Worm (Caenorhabditis elegans) whole organism, L1 larva: ENCODE results near the gene H10E21.4.

Experiments used
- C34B4.2 ChIP-seq: sonication (generic microtip); optimal IDR thresholded peaks from 2 replicates; lab custom pipeline; 2017; ENCODE audit warnings: mild to moderate bottlenecking, missing genetic modification characterization, missing compliant biosample characterization
- Y116A8C.19 ChIP-seq: sonication (generic microtip); optimal IDR thresholded peaks from 2 replicates; lab custom pipeline; 2016; ENCODE audit warnings: missing compliant biosample characterization, missing genetic modification characterization, borderline replicate concordance
- aha-1 ChIP-seq: fragments of 150-350 bp; optimal IDR thresholded peaks from 2 replicates; lab custom pipeline; 2014; ENCODE audit warnings: missing biosample characterization, missing genetic modification characterization
- aly-2 ChIP-seq: fragments of 150-350 bp; optimal IDR thresholded peaks from 2 replicates; lab custom pipeline; 2014; ENCODE audit warnings: missing biosample characterization, missing genetic modification characterization
- ama-1 ChIP-seq: fragments of 150-350 bp; optimal IDR thresholded peaks from 2 replicates; lab custom pipeline; 2014
- blmp-1 ChIP-seq: fragments of 150-350 bp; optimal IDR thresholded peaks from 2 replicates; lab custom pipeline; 2014; ENCODE audit warnings: missing biosample characterization, missing genetic modification characterization
- ceh-88 ChIP-seq: fragments of 200-800 bp; sonication (Bioruptor generic); IDR thresholded peaks from 2 replicates; pipeline ENCODE4 v1.3.6; 2022; ENCODE audit warnings: missing genetic modification characterization, missing compliant biosample characterization
- ceh-90 ChIP-seq: sonication (generic microtip); optimal IDR thresholded peaks from 2 replicates; lab custom pipeline; 2016; ENCODE audit warnings: missing genetic modification characterization, missing compliant biosample characterization
- dpl-1 ChIP-seq, 3 experiments: fragments of 150-350 bp in 2 of 3; sonication (generic microtip) in 1 of 3; optimal IDR thresholded peaks; 2 replicates each; lab custom pipeline; 2014 to 2017; ENCODE audit warnings: missing biosample characterization in 3 of 3, missing genetic modification characterization in 3 of 3, missing genetic modification reagents in 3 of 3
- dsc-1 ChIP-seq: sonication (generic microtip); optimal IDR thresholded peaks from 2 replicates; lab custom pipeline; 2016; ENCODE audit warnings: mild to moderate bottlenecking, missing genetic modification characterization, missing compliant biosample characterization
- egl-13 ChIP-seq: sonication (generic microtip); optimal IDR thresholded peaks from 2 replicates; lab custom pipeline; 2016; ENCODE audit warnings: missing genotype, missing genetic modification reagents, missing genetic modification characterization, missing compliant biosample characterization
- elt-2 ChIP-seq: sonication (generic microtip); optimal IDR thresholded peaks from 2 replicates; lab custom pipeline; 2016; ENCODE audit warnings: missing genetic modification characterization, mild to moderate bottlenecking, inconsistent platforms, missing compliant biosample characterization, missing genetic modification reagents
- fkh-10 ChIP-seq: sonication (generic microtip); optimal IDR thresholded peaks from 2 replicates; lab custom pipeline; 2017; ENCODE audit warnings: missing biosample characterization, missing genetic modification reagents, missing genetic modification characterization
- fkh-4 ChIP-seq: sonication (generic microtip); optimal IDR thresholded peaks from 2 replicates; lab custom pipeline; 2016; ENCODE audit warnings: missing compliant biosample characterization, missing genetic modification characterization, borderline replicate concordance
- fkh-8 ChIP-seq: sonication (generic microtip); optimal IDR thresholded peaks from 2 replicates; lab custom pipeline; 2016; ENCODE audit warnings: mild to moderate bottlenecking, missing genetic modification characterization, missing compliant biosample characterization
- fos-1 ChIP-seq: fragments of 150-350 bp; optimal IDR thresholded peaks from 2 replicates; lab custom pipeline; 2014; ENCODE audit warnings: missing biosample characterization, missing genetic modification characterization
- grh-1 ChIP-seq: fragments of 200-800 bp; sonication (Bioruptor generic); IDR thresholded peaks from 2 replicates; pipeline ENCODE4 v1.3.6; 2022; ENCODE audit warnings: missing genetic modification reagents, missing genetic modification characterization, missing compliant biosample characterization
- hlh-4 ChIP-seq: sonication (generic microtip); optimal IDR thresholded peaks from 2 replicates; lab custom pipeline; 2016; ENCODE audit warnings: mild to moderate bottlenecking, missing genetic modification characterization, missing compliant biosample characterization
- irx-1 ChIP-seq: sonication (generic microtip); optimal IDR thresholded peaks from 2 replicates; lab custom pipeline; 2016; ENCODE audit warnings: missing genetic modification characterization, missing compliant biosample characterization
- isw-1 ChIP-seq: fragments of 200-800 bp; sonication (Bioruptor generic); IDR thresholded peaks from 2 replicates; pipeline ENCODE4 v1.3.6; 2022; ENCODE audit warnings: missing genetic modification characterization, missing compliant biosample characterization
- jun-1 ChIP-seq: fragments of 150-350 bp; optimal IDR thresholded peaks from 2 replicates; lab custom pipeline; 2014; ENCODE audit warnings: missing biosample characterization, missing genetic modification reagents, missing genetic modification characterization
- lin-14 ChIP-seq: fragments of 200-800 bp; sonication (Bioruptor generic); optimal IDR thresholded peaks from 2 replicates; lab custom pipeline; 2018; ENCODE audit warnings: mild to moderate bottlenecking, missing genetic modification characterization, moderate library complexity, missing compliant biosample characterization
- lsy-2 ChIP-seq, 2 experiments: fragments of 150-350 bp; optimal IDR thresholded peaks; 2 replicates each; lab custom pipeline; 2014; ENCODE audit warnings: missing biosample characterization in 2 of 2, missing genetic modification characterization in 2 of 2
- mdl-1 ChIP-seq, 2 experiments: fragments of 150-350 bp; optimal IDR thresholded peaks; 2 replicates each; lab custom pipeline; 2014 to 2017; ENCODE audit warnings: missing biosample characterization in 2 of 2, missing genetic modification characterization in 2 of 2, inconsistent platforms in 1 of 2
- mef-2 ChIP-seq: fragments of 150-350 bp; optimal IDR thresholded peaks from 2 replicates; lab custom pipeline; 2014; ENCODE audit warnings: missing biosample characterization, missing genetic modification characterization
- mep-1 ChIP-seq: fragments of 150-350 bp; optimal IDR thresholded peaks from 2 replicates; lab custom pipeline; 2014; ENCODE audit warnings: missing biosample characterization, missing genetic modification characterization
- nhr-11 ChIP-seq: fragments of 150-350 bp; optimal IDR thresholded peaks from 2 replicates; lab custom pipeline; 2014; ENCODE audit warnings: missing biosample characterization, missing genetic modification characterization
- nhr-237 ChIP-seq: fragments of 150-350 bp; optimal IDR thresholded peaks from 2 replicates; lab custom pipeline; 2014; ENCODE audit warnings: missing biosample characterization, missing genetic modification characterization
- nhr-47 ChIP-seq: sonication (generic microtip); optimal IDR thresholded peaks from 2 replicates; lab custom pipeline; 2016; ENCODE audit warnings: mild to moderate bottlenecking, missing genetic modification characterization, moderate library complexity, missing compliant biosample characterization
- nhr-71 ChIP-seq: sonication (generic microtip); optimal IDR thresholded peaks from 2 replicates; lab custom pipeline; 2016; ENCODE audit warnings: mild to moderate bottlenecking, missing genetic modification characterization, moderate library complexity, missing compliant biosample characterization
- nhr-77 ChIP-seq: fragments of 150-350 bp; optimal IDR thresholded peaks from 2 replicates; lab custom pipeline; 2014; ENCODE audit warnings: missing biosample characterization, missing genetic modification characterization
- nhr-84 ChIP-seq: sonication (generic microtip); optimal IDR thresholded peaks from 2 replicates; lab custom pipeline; 2017; ENCODE audit warnings: missing biosample characterization, missing genetic modification characterization
- nhr-90 ChIP-seq: sonication (generic microtip); optimal IDR thresholded peaks from 2 replicates; lab custom pipeline; 2016; ENCODE audit warnings: mild to moderate bottlenecking, missing genetic modification characterization, missing compliant biosample characterization; ENCODE audit not compliant: poor library complexity
- pax-3 ChIP-seq: fragments of 200-800 bp; sonication (Bioruptor generic); optimal IDR thresholded peaks from 2 replicates; lab custom pipeline; 2018; ENCODE audit warnings: mild to moderate bottlenecking, missing genetic modification characterization, moderate library complexity, missing compliant biosample characterization
- pqm-1 ChIP-seq: sonication (generic microtip); optimal IDR thresholded peaks from 3 replicates; lab custom pipeline; 2017; ENCODE audit warnings: missing biosample characterization, missing genetic modification characterization
- rnt-1 ChIP-seq: sonication (generic microtip); optimal IDR thresholded peaks from 2 replicates; lab custom pipeline; 2016; ENCODE audit warnings: mild to moderate bottlenecking, missing genetic modification characterization, moderate library complexity, missing compliant biosample characterization
- skn-1 ChIP-seq: fragments of 150-350 bp; optimal IDR thresholded peaks from 2 replicates; lab custom pipeline; 2014; ENCODE audit warnings: missing biosample characterization, missing genetic modification characterization
- snu-23 ChIP-seq: sonication (generic microtip); optimal IDR thresholded peaks from 2 replicates; lab custom pipeline; 2016; ENCODE audit warnings: missing genetic modification characterization, missing compliant biosample characterization
- sox-4 ChIP-seq: sonication (generic microtip); optimal IDR thresholded peaks from 2 replicates; lab custom pipeline; 2016; ENCODE audit warnings: missing genetic modification characterization, missing compliant biosample characterization
- sptf-1 ChIP-seq: fragments of 150-350 bp; optimal IDR thresholded peaks from 2 replicates; lab custom pipeline; 2014; ENCODE audit warnings: missing biosample characterization, missing genetic modification characterization
- swsn-7 ChIP-seq: sonication (generic microtip); optimal IDR thresholded peaks from 2 replicates; lab custom pipeline; 2016; ENCODE audit warnings: missing genetic modification characterization, missing compliant biosample characterization
- tbx-2 ChIP-seq: sonication (generic microtip); optimal IDR thresholded peaks from 2 replicates; lab custom pipeline; 2016; ENCODE audit warnings: missing genetic modification characterization, missing compliant biosample characterization
- tlp-1 ChIP-seq: fragments of 150-350 bp; optimal IDR thresholded peaks from 2 replicates; lab custom pipeline; 2014; ENCODE audit warnings: missing biosample characterization, missing genetic modification characterization
- unc-62 ChIP-seq: fragments of 150-350 bp; optimal IDR thresholded peaks from 2 replicates; lab custom pipeline; 2014; ENCODE audit warnings: missing biosample characterization, missing genetic modification reagents, missing genetic modification characterization
- unc-86 ChIP-seq: sonication (generic microtip); optimal IDR thresholded peaks from 2 replicates; lab custom pipeline; 2016; ENCODE audit warnings: missing genetic modification characterization, missing compliant biosample characterization
- vab-15 ChIP-seq: sonication (generic microtip); optimal IDR thresholded peaks from 2 replicates; lab custom pipeline; 2017; ENCODE audit warnings: missing genotype, mild to moderate bottlenecking, missing genetic modification characterization, missing compliant biosample characterization
- xbp-1 ChIP-seq: sonication (generic microtip); optimal IDR thresholded peaks from 2 replicates; lab custom pipeline; 2016; ENCODE audit warnings: missing genetic modification characterization, missing compliant biosample characterization
- ztf-11 ChIP-seq, 2 experiments: sonication (generic microtip); optimal IDR thresholded peaks; 2 replicates each; lab custom pipeline; 2016 to 2017; ENCODE audit warnings: missing genetic modification characterization in 2 of 2, missing biosample characterization in 1 of 2, missing compliant biosample characterization in 1 of 2
- ztf-4 ChIP-seq: fragments of 150-350 bp; optimal IDR thresholded peaks from 2 replicates; lab custom pipeline; 2014; ENCODE audit warnings: missing biosample characterization, missing genetic modification characterization

The H10E21.4 gene

DNA sequence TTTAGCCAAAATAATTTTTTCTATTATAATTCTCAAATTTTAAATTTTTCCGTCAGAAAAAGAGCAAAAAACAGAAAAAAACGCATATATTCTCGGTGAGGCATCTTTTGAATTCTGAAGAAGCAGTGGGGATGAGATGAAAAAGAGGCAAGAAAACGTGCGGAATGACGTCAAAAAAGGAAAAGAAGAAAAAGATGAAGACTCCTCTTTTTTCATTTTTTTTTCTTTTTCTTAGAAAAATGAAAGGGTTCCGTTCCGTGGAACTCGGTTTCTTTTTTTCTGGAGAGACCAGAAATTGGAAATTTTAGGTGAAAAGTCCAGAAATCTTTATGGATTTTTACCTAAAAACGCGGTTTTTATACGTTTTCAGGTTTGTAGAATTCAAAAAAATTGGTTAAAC is 10.9 kb upstream of the H10E21.4 start (continued):
- no peak for TF ChIP-seq dpl-1 (GFP tag; optimal IDR thresholded peaks at IDR 0.05; lab: Kevin White, UChicago)
- TF ChIP-seq mdl-1 (tag; optimal IDR thresholded peaks at IDR 0.05; lab: Kevin White, UChicago), result no peak
- TF ChIP-seq nhr-47 (tag; lab: Kevin White, UChicago), result peak; percentile 65
- no peak for TF ChIP-seq irx-1 (tag; lab: Kevin White, UChicago)
- no peak for TF ChIP-seq C34B4.2 (tag; lab: Kevin White, UChicago)
- TF ChIP-seq skn-1 (tag; lab: Kevin White, UChicago), result no peak
- TF ChIP-seq nhr-71, result peak; percentile 72
- no peak for TF ChIP-seq nhr-237 (tag; lab: Kevin White, UChicago)
- no peak for TF ChIP-seq snu-23
- TF ChIP-seq jun-1 (tag; lab: Kevin White, UChicago), result no peak
- no peak for TF ChIP-seq grh-1 (GFP tag; lab: Robert Waterston, UW)
- no peak for TF ChIP-seq tbx-2 (tag; lab: Kevin White, UChicago)
- TF ChIP-seq fkh-4 (tag; lab: Kevin White, UChicago), result no peak
- TF ChIP-seq Y116A8C.19 (tag; lab: Kevin White, UChicago), result no peak
- TF ChIP-seq pax-3 (tag; lab: Kevin White, UChicago), result peak; percentile 10
- TF ChIP-seq unc-62 (GFP tag; lab: Kevin White, UChicago), result no peak
- no peak for TF ChIP-seq ama-1 (lab: Kevin White, UChicago)
- TF ChIP-seq tlp-1, result no peak
- TF ChIP-seq hlh-4 (tag; lab: Kevin White, UChicago), result no peak
- TF ChIP-seq sptf-1 (tag; lab: Kevin White, UChicago), result no peak
- no peak for TF ChIP-seq nhr-11 (tag; lab: Kevin White, UChicago)
- TF ChIP-seq elt-2 (tag; lab: Kevin White, UChicago), result no peak
- no peak for TF ChIP-seq pqm-1 (tag; lab: Kevin White, UChicago)
- TF ChIP-seq nhr-77 (tag; lab: Kevin White, UChicago), result no peak
- TF ChIP-seq aly-2 (tag; lab: Kevin White, UChicago), result no peak
- TF ChIP-seq blmp-1 (tag; lab: Kevin White, UChicago), result no peak
- TF ChIP-seq ceh-88 (GFP tag; lab: Robert Waterston, UW), result no peak
- TF ChIP-seq vab-15 (tag; lab: Kevin White, UChicago), result no peak
- TF ChIP-seq rnt-1 (tag; lab: Kevin White, UChicago), result no peak
- no peak for TF ChIP-seq fos-1 (tag; lab: Kevin White, UChicago)
- no peak for TF ChIP-seq ztf-4
- TF ChIP-seq dsc-1 (tag; lab: Kevin White, UChicago), result peak; percentile 7
- TF ChIP-seq nhr-84 (tag; lab: Kevin White, UChicago), result no peak
- no peak for TF ChIP-seq ztf-11 (tag; optimal IDR thresholded peaks at IDR 0.05; lab: Kevin White, UChicago)
- peak; percentile 71 for TF ChIP-seq unc-86
- TF ChIP-seq aha-1 (tag; lab: Kevin White, UChicago), result no peak
- no peak for TF ChIP-seq ceh-90 (tag; lab: Kevin White, UChicago)
- no peak for TF ChIP-seq mef-2
- no peak for TF ChIP-seq isw-1
- TF ChIP-seq egl-13 (tag; lab: Kevin White, UChicago), result peak; percentile 58
- TF ChIP-seq mep-1, result peak; percentile 40
- no peak for TF ChIP-seq nhr-90 (tag; lab: Kevin White, UChicago)
- TF ChIP-seq lsy-2 (tag; optimal IDR thresholded peaks at IDR 0.05; lab: Kevin White, UChicago), result peak; percentile 10 to 25
- TF ChIP-seq xbp-1, result no peak

DNA sequence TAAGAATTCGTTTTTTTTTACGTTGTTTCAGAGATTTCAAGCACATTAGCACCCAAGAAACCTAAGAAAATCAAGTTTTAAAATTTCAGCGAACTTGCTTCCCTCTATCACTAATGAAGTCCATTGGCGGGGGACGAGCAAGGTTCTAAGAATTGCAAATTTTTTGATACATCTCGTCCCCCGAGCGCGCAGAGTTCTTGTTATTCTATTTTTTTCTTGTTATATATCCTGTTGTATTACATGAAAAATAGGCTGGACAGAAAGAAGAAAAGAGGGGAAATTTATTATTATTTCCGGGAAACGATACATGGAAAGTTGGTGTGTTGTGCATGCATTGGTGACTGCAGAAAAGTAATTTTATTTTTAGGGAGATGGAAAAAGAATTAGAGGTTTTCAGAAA is 10.2 kb upstream of the H10E21.4 start:
- TF ChIP-seq nhr-47 (tag; lab: Kevin White, UChicago) (peak; percentile 52), fos-1 (tag; lab: Kevin White, UChicago) (no peak), fkh-8 (tag; lab: Kevin White, UChicago) (peak; percentile 65), dsc-1 (tag; lab: Kevin White, UChicago) (peak; percentile 24), hlh-4 (tag; lab: Kevin White, UChicago) (no peak), lin-14 (GFP tag; lab: Kevin White, UChicago) (peak; percentile 55), swsn-7 (tag; lab: Kevin White, UChicago) (peak; percentile 10), sox-4 (tag; lab: Kevin White, UChicago) (peak; percentile 23), egl-13 (tag; lab: Kevin White, UChicago) (peak; percentile 13), ceh-88 (GFP tag; lab: Robert Waterston, UW) (no peak), fkh-10 (no peak), unc-86 (peak; percentile 68), mep-1 (peak; percentile 18), nhr-71 (peak; percentile 65)
